Fruit fly (Drosophila melanogaster): ENCODE data around the gene Npl4.
A peak's percentile ranks its signal among the peaks of the same experiment; 100 is the strongest.

Gene Npl4

dm6 chr3R:25646882-25647518 lies 22.5 kb upstream of the Npl4 start (continued):
- TF ChIP-seq Atf3 (GFP tag; optimal IDR thresholded peaks at IDR 0.05): peak; percentile 94
- TF ChIP-seq CG8944 (GFP tag; optimal IDR thresholded peaks at IDR 0.05): peak; percentile 96
- peak; percentile 91 for TF ChIP-seq cato (GFP tag; optimal IDR thresholded peaks at IDR 0.05; ENCODE audit: borderline replicate concordance)
- peak; percentile 85 for TF ChIP-seq Hand (GFP tag; optimal IDR thresholded peaks at IDR 0.05)
- TF ChIP-seq CG4360 (GFP tag; IDR thresholded peaks at IDR 0.05): no peak
- TF ChIP-seq CG11504 (tag; optimal IDR thresholded peaks at IDR 0.05): peak; percentile 92
- peak; percentile 94 for TF ChIP-seq gem (tag; optimal IDR thresholded peaks at IDR 0.05)
- TF ChIP-seq pum (GFP tag; optimal IDR thresholded peaks at IDR 0.05): peak; percentile 96
- TF ChIP-seq Hr3 (GFP tag; optimal IDR thresholded peaks at IDR 0.05): peak; percentile 94
- TF ChIP-seq abd-A (tag; optimal IDR thresholded peaks at IDR 0.05): peak; percentile 61
- peak; percentile 86 for TF ChIP-seq CG4820 (GFP tag; optimal IDR thresholded peaks at IDR 0.05)
- TF ChIP-seq CG8089 (GFP tag; optimal IDR thresholded peaks at IDR 0.05): peak; percentile 94
- TF ChIP-seq Oli (tag; optimal IDR thresholded peaks at IDR 0.05): peak; percentile 87
- TF ChIP-seq shn (GFP tag; optimal IDR thresholded peaks at IDR 0.05): peak; percentile 98
- peak in 1 of 3 experiments; percentile 89 for TF ChIP-seq Stat92E (GFP tag; optimal IDR thresholded peaks at IDR 0.05)
- peak; percentile 42; the same call in 1 of the 3 replicates for TF ChIP-seq sr (GFP tag; IDR thresholded peaks at IDR 0.05)
- peak; percentile 90 for TF ChIP-seq CG18619 (GFP tag; optimal IDR thresholded peaks at IDR 0.05)
- peak; percentile 83 for TF ChIP-seq zen (tag; optimal IDR thresholded peaks at IDR 0.05)
- TF ChIP-seq CG18011 (GFP tag; optimal IDR thresholded peaks at IDR 0.05): peak; percentile 86
- TF ChIP-seq Nf-YC (tag; optimal IDR thresholded peaks at IDR 0.05): peak; percentile 86
- TF ChIP-seq CG10431 (GFP tag; optimal IDR thresholded peaks at IDR 0.05): peak; percentile 70
- no peak for TF ChIP-seq pita (GFP tag; optimal IDR thresholded peaks at IDR 0.05)
- TF ChIP-seq H2.0 (GFP tag; IDR thresholded peaks at IDR 0.05): peak; percentile 91
- peak; percentile 74 for TF ChIP-seq Elba2 (GFP tag; optimal IDR thresholded peaks at IDR 0.05)
- peak; percentile 69; the same call in 1 of the 2 replicates for TF ChIP-seq Doc2 (GFP tag; IDR thresholded peaks at IDR 0.05)
- peak; percentile 96 for TF ChIP-seq Chrac-16 (GFP tag; optimal IDR thresholded peaks at IDR 0.05)
- TF ChIP-seq pho (GFP tag; optimal IDR thresholded peaks at IDR 0.05): peak; percentile 96
- TF ChIP-seq MESR4 (GFP tag; optimal IDR thresholded peaks at IDR 0.05): peak; percentile 15
- peak; percentile 92 for TF ChIP-seq CG10654 (GFP tag; optimal IDR thresholded peaks at IDR 0.05)
- TF ChIP-seq lov (optimal IDR thresholded peaks at IDR 0.05): no peak
- peak; percentile 71; the same call in 1 of the 3 replicates for TF ChIP-seq lov (GFP tag; IDR thresholded peaks at IDR 0.05)
- TF ChIP-seq CG5245 (GFP tag; optimal IDR thresholded peaks at IDR 0.05): peak; percentile 81
- peak; percentile 90 for TF ChIP-seq B-H2 (GFP tag; optimal IDR thresholded peaks at IDR 0.05)
- TF ChIP-seq CG8290 (GFP tag; optimal IDR thresholded peaks at IDR 0.05): peak; percentile 95
- TF ChIP-seq CG8290 (tag; optimal IDR thresholded peaks at IDR 0.05): peak; percentile 44 to 95
- TF ChIP-seq CG30431 (GFP tag; optimal IDR thresholded peaks at IDR 0.05): peak; percentile 89
- TF ChIP-seq schlank (tag; optimal IDR thresholded peaks at IDR 0.05): peak; percentile 82
- peak; percentile 70 for TF ChIP-seq exex (tag; optimal IDR thresholded peaks at IDR 0.05)
- TF ChIP-seq CG3065 (GFP tag; optimal IDR thresholded peaks at IDR 0.05): peak; percentile 88
- no peak for TF ChIP-seq prd (optimal IDR thresholded peaks at IDR 0.05)
- TF ChIP-seq prd (GFP tag; IDR thresholded peaks at IDR 0.05): peak; percentile 96
- peak; percentile 88 for TF ChIP-seq CG10267 (tag; optimal IDR thresholded peaks at IDR 0.05)
- TF ChIP-seq Usf (GFP tag; optimal IDR thresholded peaks at IDR 0.05): peak; percentile 89
- TF ChIP-seq emc (GFP tag; optimal IDR thresholded peaks at IDR 0.05): peak; percentile 89
- peak; percentile 86 for TF ChIP-seq CG18262 (tag; optimal IDR thresholded peaks at IDR 0.05)
- peak in 1 of 2 experiments; percentile 62 for TF ChIP-seq crp (GFP tag; optimal IDR thresholded peaks at IDR 0.05)
- TF ChIP-seq Sox102F (GFP tag; optimal IDR thresholded peaks at IDR 0.05): peak; percentile 86
- peak; percentile 54 for TF ChIP-seq kah (GFP tag; optimal IDR thresholded peaks at IDR 0.05)
- no peak for TF ChIP-seq ac (GFP tag; optimal IDR thresholded peaks at IDR 0.05)
- peak; percentile 76 for TF ChIP-seq CG9797 (GFP tag; optimal IDR thresholded peaks at IDR 0.05)
